Fruit fly (Drosophila melanogaster): ENCODE measurements around the gene CG42594.

Gene CG42594

DNA sequence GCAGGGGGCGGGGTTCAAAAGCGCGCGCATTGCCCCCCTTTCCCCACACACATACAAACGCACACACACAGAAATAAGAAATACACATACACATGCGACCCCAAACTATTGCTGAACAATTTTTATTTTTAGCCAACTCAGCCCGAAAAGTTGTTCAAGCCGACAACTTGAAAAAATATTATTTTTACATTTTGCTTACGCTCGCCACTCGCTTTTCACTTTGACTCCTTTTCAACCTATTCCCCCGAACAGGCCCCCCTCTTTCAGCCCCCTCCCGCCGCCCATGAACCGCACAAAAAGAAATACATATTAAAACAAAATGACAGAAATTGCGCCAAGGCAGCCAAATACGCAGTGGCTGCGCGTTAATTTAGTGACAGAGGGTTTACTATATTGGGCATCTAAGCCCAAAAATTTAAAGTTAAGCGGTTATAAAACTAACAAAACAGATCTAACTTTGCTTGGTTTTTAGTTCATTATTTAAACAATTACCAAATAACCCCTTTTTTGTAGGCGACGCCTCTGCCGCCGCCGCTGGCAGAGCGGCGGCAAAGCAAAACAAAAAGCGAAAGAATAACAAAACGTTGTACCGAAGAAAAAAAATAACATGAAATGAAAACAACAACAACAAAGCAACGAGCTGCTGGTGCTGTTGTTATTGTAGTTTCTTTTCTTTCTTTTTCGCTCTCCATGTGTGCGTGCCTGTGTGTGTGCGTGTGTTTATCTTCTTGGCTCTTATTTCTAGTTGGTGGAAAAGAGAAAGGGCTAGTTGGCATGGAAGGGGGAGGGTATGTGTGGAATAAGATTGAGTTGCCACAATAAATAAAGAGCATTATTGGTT lies 69.5 kb downstream of the CG42594 start:
- TF ChIP-seq ttk (optimal IDR thresholded peaks at IDR 0.05) (no peak), psq (optimal IDR thresholded peaks at IDR 0.05) (peak; percentile 75)

DNA sequence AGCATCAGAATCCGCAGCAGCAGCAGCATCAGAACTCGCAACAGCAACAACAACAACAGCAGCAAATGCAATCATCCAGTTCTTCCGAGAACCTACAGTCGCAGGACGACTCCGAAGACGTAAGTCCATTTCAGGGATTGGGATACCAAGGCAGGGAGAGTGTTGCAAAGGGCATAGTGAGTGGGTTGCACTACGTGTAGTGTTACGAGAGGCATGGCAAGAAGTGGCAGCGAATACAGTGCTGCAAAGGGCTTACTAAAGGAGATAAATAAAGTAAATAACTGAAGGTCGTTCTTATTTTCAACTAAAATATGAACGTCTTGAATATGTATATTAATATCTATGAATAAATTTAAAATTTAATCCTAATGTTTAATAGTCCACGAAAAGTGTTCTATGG lies 70.4 kb downstream of the CG42594 start:
- TF ChIP-seq psq (optimal IDR thresholded peaks at IDR 0.05) (no peak), h (optimal IDR thresholded peaks at IDR 0.05) (no peak), ttk (optimal IDR thresholded peaks at IDR 0.05) (no peak), insv (optimal IDR thresholded peaks at IDR 0.05) (no peak), Myc (optimal IDR thresholded peaks at IDR 0.05) (no peak), Sin3A (optimal IDR thresholded peaks at IDR 0.05) (no peak)

DNA sequence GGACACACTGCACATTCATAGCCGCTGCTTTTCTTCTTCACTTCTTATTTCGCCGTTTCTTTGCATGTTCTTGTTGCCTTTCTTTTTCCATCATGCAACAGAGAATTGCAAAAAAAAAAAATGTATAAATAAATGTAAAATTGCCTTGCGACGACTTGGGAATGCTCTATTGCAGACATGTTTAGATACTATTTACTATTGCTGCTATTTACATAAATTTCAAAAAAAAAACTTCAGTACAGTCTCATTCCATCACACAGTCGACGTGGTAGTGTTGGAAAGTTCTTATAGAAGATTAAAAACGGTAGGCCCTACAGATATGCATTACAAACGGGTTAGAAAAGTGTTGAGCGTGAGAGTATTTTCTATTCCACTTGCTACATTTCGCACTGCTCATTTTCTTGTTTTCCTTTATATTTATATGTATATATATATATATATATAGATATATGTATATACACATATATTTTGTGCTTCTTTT lies 71.2 kb downstream of the CG42594 start:
- TF ChIP-seq ttk (optimal IDR thresholded peaks at IDR 0.05) (no peak), psq (optimal IDR thresholded peaks at IDR 0.05) (peak; percentile 44)

DNA sequence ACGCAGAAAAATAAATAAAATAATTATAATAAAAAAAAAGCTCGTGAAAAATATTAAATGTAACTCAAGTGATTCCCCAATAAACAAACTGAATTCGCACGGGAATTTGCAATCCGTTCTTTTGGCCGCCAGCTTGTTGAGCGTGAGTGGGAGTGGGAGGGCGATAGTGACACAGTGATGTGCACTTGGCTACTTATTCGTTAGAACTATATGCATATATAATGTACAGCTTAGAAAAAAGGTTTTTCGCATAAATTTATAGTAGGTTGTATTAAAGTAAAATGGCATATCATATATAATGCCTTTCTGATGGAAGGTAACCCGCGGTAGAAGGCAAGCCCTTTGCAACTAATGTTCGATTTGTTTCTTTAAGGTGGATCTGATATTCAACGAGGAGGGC lies 71.7 kb downstream of the CG42594 start:
- TF ChIP-seq Myc (optimal IDR thresholded peaks at IDR 0.05): no peak
- no peak for TF ChIP-seq h (optimal IDR thresholded peaks at IDR 0.05)
- no peak for TF ChIP-seq ttk (optimal IDR thresholded peaks at IDR 0.05)
- no peak for TF ChIP-seq insv (optimal IDR thresholded peaks at IDR 0.05)
- no peak for TF ChIP-seq psq (optimal IDR thresholded peaks at IDR 0.05)
- no peak for TF ChIP-seq Sin3A (optimal IDR thresholded peaks at IDR 0.05)

DNA sequence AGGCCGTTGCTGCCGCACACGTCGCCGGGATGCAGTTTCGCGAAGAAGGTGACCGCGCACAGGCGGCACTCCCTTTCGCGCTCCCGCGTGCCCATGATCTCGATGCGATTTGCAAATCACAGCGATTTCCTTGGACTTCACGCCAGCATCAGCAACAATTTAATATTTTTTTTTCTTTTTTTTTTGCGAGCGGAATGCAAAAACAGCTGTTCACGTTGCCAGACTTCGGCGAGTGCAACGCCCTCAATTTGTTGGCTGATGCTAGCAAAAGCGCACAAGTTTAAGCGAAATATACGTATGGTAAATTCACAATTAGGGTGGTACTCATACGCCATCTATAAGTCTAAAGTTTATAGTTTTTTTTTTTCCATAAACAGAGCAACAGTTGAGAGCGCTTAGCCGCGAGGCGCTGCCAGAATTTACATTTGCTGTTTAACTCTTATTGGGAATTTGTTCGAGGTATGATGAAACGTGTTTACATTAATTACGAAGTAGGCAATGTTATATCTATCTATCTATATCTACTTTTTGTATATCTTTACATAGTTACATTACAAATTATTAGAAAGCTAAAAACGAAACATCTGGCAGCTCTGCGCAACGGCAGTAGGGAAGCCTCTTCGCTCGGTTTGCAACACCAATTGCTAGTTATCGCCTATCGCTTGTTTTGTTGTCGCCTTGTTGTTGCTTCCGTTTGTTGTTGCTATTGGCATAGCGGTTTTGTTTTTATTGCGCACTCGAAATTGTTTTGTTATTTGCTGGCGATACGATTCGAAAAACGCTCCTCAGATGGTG lies 77.8 kb downstream of the CG42594 start, which contains the start of the genes CG4041 and Hgsnat:
Gene CG4041, minus strand, starts transcription at position 220 of the 795 bp plus-strand sequence.
Gene Hgsnat, plus strand, starts transcription at position 503 of the 795 bp plus-strand sequence.
- TF ChIP-seq ttk (optimal IDR thresholded peaks at IDR 0.05) (no peak), Sin3A (optimal IDR thresholded peaks at IDR 0.05) (no peak), h (optimal IDR thresholded peaks at IDR 0.05) (no peak), Myc (optimal IDR thresholded peaks at IDR 0.05) (no peak), psq (optimal IDR thresholded peaks at IDR 0.05) (no peak), insv (optimal IDR thresholded peaks at IDR 0.05) (no peak)

DNA sequence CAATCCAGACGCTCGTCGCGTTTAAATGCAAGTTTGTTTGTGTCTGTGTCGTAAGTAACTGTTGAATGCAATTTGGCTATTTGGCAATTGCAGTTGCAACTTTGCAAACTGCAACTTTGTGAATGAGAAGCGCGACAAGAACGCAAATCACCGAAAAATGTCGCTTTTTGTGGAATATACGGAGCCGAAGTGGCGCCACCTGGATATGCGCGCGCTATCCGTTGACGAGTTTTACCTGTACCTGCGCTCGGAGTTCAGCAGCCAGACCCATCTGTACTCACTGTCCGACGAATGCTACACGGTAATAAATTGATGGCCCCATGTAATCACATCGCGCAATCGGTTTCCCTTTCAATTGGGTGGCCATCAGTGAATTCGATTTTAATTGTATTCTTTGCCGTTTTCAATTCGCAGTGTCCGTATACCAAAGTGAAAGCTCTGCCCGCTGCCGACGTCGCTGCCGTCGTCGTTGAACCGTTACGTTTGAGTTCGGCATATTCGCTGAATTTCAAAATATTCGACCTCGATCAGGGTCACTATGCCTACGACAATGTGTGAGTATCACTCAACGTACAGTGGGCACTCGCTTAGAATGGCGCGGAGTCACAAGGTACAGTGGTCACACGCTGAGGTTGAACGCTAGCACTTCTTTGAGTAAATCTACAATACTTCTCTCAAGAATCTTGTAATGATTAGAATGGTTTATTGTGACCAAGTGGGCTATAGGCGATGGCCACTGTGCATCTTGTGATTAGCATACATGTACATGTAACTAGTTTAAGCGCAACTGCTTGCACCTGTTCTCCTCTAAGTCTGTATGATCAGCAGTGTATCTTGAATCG lies 78.6 kb downstream of the CG42594 start:
- TF ChIP-seq Sin3A (optimal IDR thresholded peaks at IDR 0.05): no peak
- TF ChIP-seq insv (optimal IDR thresholded peaks at IDR 0.05): no peak
- TF ChIP-seq psq (optimal IDR thresholded peaks at IDR 0.05): no peak
- no peak for TF ChIP-seq h (optimal IDR thresholded peaks at IDR 0.05)
- TF ChIP-seq Myc (optimal IDR thresholded peaks at IDR 0.05): no peak
- TF ChIP-seq ttk (optimal IDR thresholded peaks at IDR 0.05): no peak

DNA sequence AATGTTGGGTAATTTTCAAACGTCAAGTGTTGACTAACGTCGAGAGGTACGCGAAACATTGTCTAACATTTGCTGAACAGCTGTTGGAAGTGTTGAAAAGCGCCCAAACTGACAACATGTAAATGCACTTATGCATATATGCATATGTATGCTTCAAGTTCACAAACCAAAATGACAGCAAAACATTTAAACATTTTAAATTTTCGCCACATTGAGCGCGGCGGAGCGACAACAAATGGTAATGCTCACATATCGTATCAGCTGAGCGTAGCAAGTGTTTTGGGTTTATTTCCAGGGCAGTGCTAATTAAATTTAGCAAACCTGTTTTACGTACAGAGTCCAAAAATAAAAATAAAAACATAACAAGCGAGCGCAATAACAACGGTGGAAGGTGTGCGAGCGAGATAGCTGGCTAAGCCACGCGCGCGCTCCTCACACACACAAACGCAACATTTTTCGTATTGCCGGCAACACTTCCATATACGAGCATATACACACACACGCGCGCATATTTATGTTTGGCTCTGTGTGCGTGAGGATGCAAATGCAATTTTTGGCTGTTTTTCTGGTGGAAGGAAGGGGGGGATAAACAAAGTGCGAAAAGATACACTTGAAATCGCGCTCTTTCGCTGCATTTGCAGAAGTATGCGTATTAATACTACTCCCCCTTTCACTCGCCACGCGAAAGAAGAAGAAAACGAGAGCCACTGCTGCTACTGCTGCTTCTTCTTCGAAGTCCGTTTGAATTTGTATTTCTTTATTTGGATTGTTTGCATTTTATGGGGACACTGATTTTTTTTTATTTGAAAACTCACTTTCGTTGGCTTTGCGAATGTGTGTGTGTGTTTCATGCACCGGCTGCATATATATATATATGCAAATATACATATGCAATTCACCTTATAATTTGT lies 89.7 kb downstream of the CG42594 start:
- no peak for TF ChIP-seq Sin3A (optimal IDR thresholded peaks at IDR 0.05)
- TF ChIP-seq insv (optimal IDR thresholded peaks at IDR 0.05): no peak
- no peak for TF ChIP-seq ttk (optimal IDR thresholded peaks at IDR 0.05)
- no peak for TF ChIP-seq h (optimal IDR thresholded peaks at IDR 0.05)
- no peak for TF ChIP-seq Myc (optimal IDR thresholded peaks at IDR 0.05)
- no peak for TF ChIP-seq psq (optimal IDR thresholded peaks at IDR 0.05)

DNA sequence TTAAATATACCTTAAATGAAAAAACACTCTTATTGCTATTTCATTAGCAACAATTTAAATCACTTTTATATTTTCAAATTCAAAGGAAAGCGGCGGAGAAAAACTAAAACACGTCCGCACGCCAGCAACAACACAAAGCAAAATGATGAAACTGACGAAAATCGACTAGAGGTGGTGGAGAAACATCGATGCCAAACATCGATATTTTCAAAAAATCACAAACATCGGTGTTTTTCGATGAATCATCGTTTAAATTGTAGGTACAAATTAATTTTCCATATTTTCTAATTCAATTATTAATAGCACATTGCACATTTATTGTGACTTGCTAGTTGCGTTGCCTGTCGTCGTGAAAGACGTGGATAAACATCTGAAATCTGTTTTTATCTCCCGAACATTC lies 90.4 kb downstream of the CG42594 start:
- TF ChIP-seq psq (optimal IDR thresholded peaks at IDR 0.05): no peak
- TF ChIP-seq ttk (optimal IDR thresholded peaks at IDR 0.05): no peak
- no peak for TF ChIP-seq Sin3A (optimal IDR thresholded peaks at IDR 0.05)
- TF ChIP-seq Myc (optimal IDR thresholded peaks at IDR 0.05): no peak
- TF ChIP-seq h (optimal IDR thresholded peaks at IDR 0.05): no peak
- no peak for TF ChIP-seq insv (optimal IDR thresholded peaks at IDR 0.05)

DNA sequence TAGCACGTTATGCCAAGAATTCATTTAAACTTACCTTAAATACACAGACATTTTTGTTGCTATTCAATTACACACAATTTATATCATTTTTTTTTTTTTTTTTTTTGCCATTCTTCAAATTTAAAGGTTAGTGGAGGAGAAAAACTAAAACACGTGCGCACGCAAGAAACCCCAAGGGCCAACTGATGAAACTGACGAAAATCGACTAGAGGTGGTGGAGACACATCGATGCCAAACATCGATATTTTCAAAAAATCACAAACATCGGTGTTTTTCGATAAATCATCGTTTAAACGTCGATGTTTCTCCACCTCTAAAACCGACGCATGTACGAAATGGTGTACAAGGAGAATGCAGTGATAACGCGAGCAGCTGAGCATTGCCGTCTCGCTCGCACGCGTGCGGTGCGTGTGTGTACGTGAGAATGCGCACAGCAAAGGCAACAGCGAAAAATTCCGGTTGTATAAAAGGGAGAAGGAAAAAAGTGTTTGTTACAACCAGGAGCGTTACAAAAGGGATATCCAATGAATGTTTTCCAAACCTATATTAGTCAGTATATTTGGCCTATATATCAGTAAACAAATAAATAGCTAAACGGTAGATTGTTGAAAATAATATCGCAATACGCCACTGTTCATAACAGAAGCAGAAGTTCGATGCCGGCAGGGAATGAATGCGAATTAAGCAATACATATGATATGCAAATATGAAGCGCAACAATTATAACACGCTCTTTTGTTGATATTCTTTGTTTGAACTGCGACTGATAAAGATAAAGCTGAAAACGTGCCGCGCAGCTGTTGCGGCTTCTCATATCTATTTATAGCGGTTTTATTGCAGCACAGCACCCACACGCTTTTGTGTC lies 95.6 kb downstream of the CG42594 start:
- TF ChIP-seq h (optimal IDR thresholded peaks at IDR 0.05): no peak
- TF ChIP-seq insv (optimal IDR thresholded peaks at IDR 0.05): no peak
- no peak for TF ChIP-seq Myc (optimal IDR thresholded peaks at IDR 0.05)
- no peak for TF ChIP-seq psq (optimal IDR thresholded peaks at IDR 0.05)
- no peak for TF ChIP-seq Sin3A (optimal IDR thresholded peaks at IDR 0.05)
- TF ChIP-seq ttk (optimal IDR thresholded peaks at IDR 0.05): no peak
